Fruit fly (Drosophila melanogaster) whole organism, adult: ENCODE data around the gene PIP82.

ENCODE experiments used
- CG11617 ChIP-seq: fragments of 200-800 bp; sonication (Bioruptor generic); optimal IDR thresholded peaks from 2 replicates; lab custom pipeline; 2017; ENCODE audit warnings: mild to moderate bottlenecking, missing biosample characterization, missing genetic modification reagents, missing genetic modification characterization
- CG12768 ChIP-seq: fragments of 200-800 bp; sonication (Bioruptor generic); optimal IDR thresholded peaks from 2 replicates; lab custom pipeline; 2017; ENCODE audit warnings: missing biosample characterization, missing genetic modification characterization, mild to moderate bottlenecking, moderate library complexity, missing genetic modification reagents
- CG14711 ChIP-seq: fragments of 200-800 bp; sonication (Bioruptor generic); optimal IDR thresholded peaks from 2 replicates; lab custom pipeline; 2018; ENCODE audit warnings: missing biosample characterization, mild to moderate bottlenecking, missing genetic modification characterization, moderate library complexity
- CG1620 ChIP-seq: fragments of 200-800 bp; sonication (Bioruptor generic); optimal IDR thresholded peaks from 2 replicates; lab custom pipeline; 2016; ENCODE audit warnings: missing biosample characterization, missing genetic modification characterization
- CG5204 ChIP-seq: fragments of 200-800 bp; sonication (Bioruptor generic); optimal IDR thresholded peaks from 2 replicates; lab custom pipeline; 2016; ENCODE audit warnings: missing biosample characterization, missing genetic modification characterization
- CG7101 ChIP-seq: fragments of 200-800 bp; sonication (Bioruptor generic); optimal IDR thresholded peaks from 2 replicates; lab custom pipeline; 2018; ENCODE audit warnings: missing biosample characterization, mild to moderate bottlenecking, missing genetic modification characterization, moderate library complexity
- Crg-1 ChIP-seq: fragments of 200-800 bp; sonication (Bioruptor generic); optimal IDR thresholded peaks from 2 replicates; lab custom pipeline; 2016; ENCODE audit warnings: missing biosample characterization, missing genetic modification characterization
- kay ChIP-seq: fragments of 200-800 bp; sonication (Bioruptor generic); peaks from one replicate; lab custom pipeline; 2016; ENCODE audit warnings: missing biosample characterization, missing genetic modification characterization, borderline replicate concordance
- pad ChIP-seq: fragments of 200-800 bp; sonication (Bioruptor generic); optimal IDR thresholded peaks from 3 replicates; lab custom pipeline; 2017; ENCODE audit warnings: missing biosample characterization, missing genetic modification characterization, mild to moderate bottlenecking, moderate library complexity, missing genetic modification reagents
- tj ChIP-seq: fragments of 200-800 bp; sonication (Bioruptor generic); optimal IDR thresholded peaks from 3 replicates; lab custom pipeline; 2017; ENCODE audit warnings: missing biosample characterization, mild to moderate bottlenecking, missing genetic modification characterization, moderate library complexity

DNA sequence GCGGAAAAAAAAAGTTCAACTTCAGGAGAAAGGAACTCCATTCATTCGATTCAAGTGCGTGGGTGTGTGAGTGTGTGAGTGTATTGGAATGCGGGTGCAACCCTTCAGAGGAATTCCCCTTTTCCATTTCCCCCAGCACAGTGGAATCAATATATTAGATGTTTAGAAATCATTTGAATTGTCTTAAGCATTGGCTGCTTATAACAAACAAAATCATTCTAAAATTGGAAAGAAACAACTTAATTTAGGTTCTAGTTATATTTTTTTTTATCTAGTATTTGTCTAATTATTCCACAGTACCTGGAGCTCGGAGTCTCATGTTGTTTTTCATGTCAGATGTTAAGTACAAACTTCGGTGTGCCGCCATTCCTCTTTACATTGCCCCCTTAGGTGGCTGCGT, 9.5 kb upstream of the PIP82 start:
- no peak for TF ChIP-seq tj
- no peak for TF ChIP-seq CG14711 (tag; lab: Kevin White, UChicago)
- no peak for TF ChIP-seq kay (GFP tag; lab: Kevin White, UChicago)
- TF ChIP-seq CG1620 (GFP tag; lab: Kevin White, UChicago), result no peak
- no peak for TF ChIP-seq pad (GFP tag; lab: Kevin White, UChicago)
- TF ChIP-seq CG5204 (GFP tag; lab: Kevin White, UChicago), result no peak
- no peak for TF ChIP-seq Crg-1 (GFP tag; lab: Kevin White, UChicago)
- TF ChIP-seq CG11617, result no peak
- no peak for TF ChIP-seq CG12768 (GFP tag; lab: Kevin White, UChicago)
- TF ChIP-seq CG7101, result no peak
